Fruit fly (Drosophila melanogaster) whole organism, embryonic: ENCODE measurements around the gene Obp99b.

Source experiments
- Abd-B ChIP-seq: fragments of 200-800 bp; sonication (Bioruptor generic); optimal IDR thresholded peaks from 2 replicates; lab custom pipeline; 2018; ENCODE audit warnings: missing biosample characterization, mild to moderate bottlenecking, missing genetic modification characterization, moderate library complexity
- Adf1 ChIP-seq: fragments of 200-800 bp; sonication (Bioruptor generic); IDR thresholded peaks from 2 replicates; pipeline ENCODE4 v1.3.6; 2022; ENCODE audit warnings: missing biosample characterization, missing genetic modification characterization
- BEAF-32 ChIP-seq: fragments of 200-800 bp; sonication (Bioruptor generic); optimal IDR thresholded peaks from 3 replicates; lab custom pipeline; 2017; ENCODE audit warnings: missing biosample characterization, missing genetic modification characterization, mild to moderate bottlenecking, moderate library complexity, missing genetic modification reagents
- Bgb ChIP-seq: fragments of 200-800 bp; sonication (Bioruptor generic); IDR thresholded peaks from 2 replicates; pipeline ENCODE4 v1.3.6; 2022; ENCODE audit warnings: missing biosample characterization, missing genetic modification characterization; ENCODE audit not compliant: partially characterized antibody
- CG10209 ChIP-seq: fragments of 200-800 bp; sonication (Bioruptor generic); optimal IDR thresholded peaks from 3 replicates; lab custom pipeline; 2017; ENCODE audit warnings: missing biosample characterization, mild to moderate bottlenecking, missing genetic modification characterization, missing genetic modification reagents
- CG10321 ChIP-seq: fragments of 200-800 bp; sonication (Bioruptor generic); IDR thresholded peaks from 2 replicates; pipeline ENCODE4 v1.3.6; 2022; ENCODE audit warnings: missing biosample characterization, missing genetic modification characterization
- CG10565 ChIP-seq: fragments of 200-800 bp; sonication (Bioruptor generic); optimal IDR thresholded peaks from 3 replicates; lab custom pipeline; 2016; ENCODE audit warnings: missing biosample characterization, mild to moderate bottlenecking, missing genetic modification characterization
- CG13894 ChIP-seq: fragments of 200-800 bp; sonication (Bioruptor generic); optimal IDR thresholded peaks from 3 replicates; lab custom pipeline; 2018; ENCODE audit warnings: missing biosample characterization, mild to moderate bottlenecking, missing genetic modification characterization, moderate library complexity
- CG14667 ChIP-seq: fragments of 200-800 bp; sonication (Bioruptor generic); IDR thresholded peaks from 2 replicates; pipeline ENCODE4 v1.3.6; 2022; ENCODE audit warnings: missing biosample characterization, missing genetic modification characterization
- CG15601 ChIP-seq: fragments of 200-800 bp; sonication (Bioruptor generic); optimal IDR thresholded peaks from 3 replicates; lab custom pipeline; 2019; ENCODE audit warnings: missing biosample characterization, mild to moderate bottlenecking, missing genetic modification characterization, moderate library complexity
- CG1792 ChIP-seq: fragments of 200-800 bp; sonication (Bioruptor generic); optimal IDR thresholded peaks from 2 replicates; lab custom pipeline; 2016; ENCODE audit warnings: missing biosample characterization, missing genetic modification characterization
- CG18764 ChIP-seq: fragments of 200-800 bp; sonication (Bioruptor generic); optimal IDR thresholded peaks from 3 replicates; lab custom pipeline; 2016; ENCODE audit warnings: missing biosample characterization, missing genetic modification characterization
- CG2116 ChIP-seq: fragments of 200-800 bp; sonication (Bioruptor generic); optimal IDR thresholded peaks from 3 replicates; lab custom pipeline; 2018; ENCODE audit warnings: missing biosample characterization, mild to moderate bottlenecking, missing genetic modification characterization
- CG2678 ChIP-seq: fragments of 200-800 bp; sonication (Bioruptor generic); optimal IDR thresholded peaks from 3 replicates; lab custom pipeline; 2019; ENCODE audit warnings: missing biosample characterization, mild to moderate bottlenecking, missing genetic modification characterization, moderate library complexity
- CG30403 ChIP-seq: fragments of 200-800 bp; sonication (Bioruptor generic); optimal IDR thresholded peaks from 3 replicates; lab custom pipeline; 2016; ENCODE audit warnings: missing biosample characterization, missing genetic modification characterization
- CG3995 ChIP-seq: fragments of 200-800 bp; sonication (Bioruptor generic); optimal IDR thresholded peaks from 3 replicates; lab custom pipeline; 2016; ENCODE audit warnings: missing biosample characterization, missing genetic modification characterization
- CG42726 ChIP-seq: fragments of 200-800 bp; sonication (Bioruptor generic); IDR thresholded peaks from 2 replicates; pipeline ENCODE4 v1.3.6; 2022; ENCODE audit warnings: missing biosample characterization, missing genetic modification characterization; ENCODE audit not compliant: partially characterized antibody
- CG4730 ChIP-seq: fragments of 200-800 bp; sonication (Bioruptor generic); IDR thresholded peaks from 2 replicates; pipeline ENCODE4 v1.3.6; 2022; ENCODE audit warnings: missing biosample characterization, missing genetic modification characterization
- CG6765 ChIP-seq: fragments of 200-800 bp; sonication (Bioruptor generic); optimal IDR thresholded peaks from 3 replicates; lab custom pipeline; 2017; ENCODE audit warnings: missing biosample characterization, mild to moderate bottlenecking, missing genetic modification characterization
- CG7839 ChIP-seq: fragments of 200-800 bp; sonication (Bioruptor generic); optimal IDR thresholded peaks from 3 replicates; lab custom pipeline; 2018; ENCODE audit warnings: missing biosample characterization, mild to moderate bottlenecking, missing genetic modification characterization, moderate library complexity
- CG9817 ChIP-seq: fragments of 200-800 bp; sonication (Bioruptor generic); optimal IDR thresholded peaks from 2 replicates; lab custom pipeline; 2018; ENCODE audit warnings: missing biosample characterization, mild to moderate bottlenecking, missing genetic modification characterization, moderate library complexity
- Deaf1 ChIP-seq: fragments of 200-800 bp; optimal IDR thresholded peaks from 3 replicates; lab custom pipeline; 2019; ENCODE audit warnings: missing biosample characterization, mild to moderate bottlenecking, missing genetic modification characterization, moderate library complexity
- E2f2 ChIP-seq: fragments of 200-800 bp; sonication (Bioruptor generic); IDR thresholded peaks from 2 replicates; pipeline ENCODE4 v1.3.6; 2022; ENCODE audit warnings: missing biosample characterization, missing genetic modification characterization
- Fer2 ChIP-seq: fragments of 200-800 bp; sonication (Bioruptor generic); optimal IDR thresholded peaks from 2 replicates; lab custom pipeline; 2018; ENCODE audit warnings: missing biosample characterization, mild to moderate bottlenecking, missing genetic modification characterization, moderate library complexity
- HHEX ChIP-seq: fragments of 200-800 bp; sonication (Bioruptor generic); optimal IDR thresholded peaks from 3 replicates; lab custom pipeline; 2017; ENCODE audit warnings: missing biosample characterization, mild to moderate bottlenecking, missing genetic modification characterization, missing genetic modification reagents
- HLH3B ChIP-seq: fragments of 200-800 bp; sonication (Bioruptor generic); IDR thresholded peaks from 2 replicates; pipeline ENCODE4 v1.3.6; 2022; ENCODE audit warnings: missing biosample characterization, missing genetic modification characterization
- MESR4 ChIP-seq: fragments of 200-800 bp; sonication (Bioruptor generic); optimal IDR thresholded peaks from 2 replicates; lab custom pipeline; 2018; ENCODE audit warnings: missing biosample characterization, mild to moderate bottlenecking, missing genetic modification characterization, moderate library complexity
- Poxn ChIP-seq: fragments of 200-800 bp; sonication (Bioruptor generic); IDR thresholded peaks from 2 replicates; pipeline ENCODE4 v1.3.6; 2022; ENCODE audit warnings: missing biosample characterization, missing genetic modification characterization
- Trl ChIP-seq, 3 experiments: fragments of >200 bp in 2 of 3; fragments of 200-800 bp in 1 of 3; sonication (Bioruptor generic) in 1 of 3; optimal IDR thresholded peaks; 2 replicates in 1 of 3; 3 replicates in 2 of 3; lab custom pipeline; 2016 to 2017; ENCODE audit warnings: missing biosample characterization in 1 of 3, missing genetic modification characterization in 1 of 3
- cas ChIP-seq: fragments of 200-800 bp; sonication (Bioruptor generic); IDR thresholded peaks from 2 replicates; pipeline ENCODE4 v1.3.6; 2022; ENCODE audit warnings: missing biosample characterization, missing genetic modification characterization
- dpn ChIP-seq, 2 experiments: fragments of 200-800 bp; sonication (Bioruptor generic); optimal IDR thresholded peaks; 3 replicates each; lab custom pipeline; 2016; ENCODE audit warnings: missing biosample characterization in 2 of 2, missing genetic modification characterization in 2 of 2
- fd102C ChIP-seq: fragments of 200-800 bp; sonication (Bioruptor generic); optimal IDR thresholded peaks from 2 replicates; lab custom pipeline; 2018; ENCODE audit warnings: missing biosample characterization, mild to moderate bottlenecking, missing genetic modification characterization, moderate library complexity
- grau ChIP-seq: fragments of 200-800 bp; optimal IDR thresholded peaks from 3 replicates; lab custom pipeline; 2019; ENCODE audit warnings: missing biosample characterization, mild to moderate bottlenecking, missing genetic modification characterization, moderate library complexity
- gro ChIP-seq: fragments of 200-800 bp; sonication (Bioruptor generic); optimal IDR thresholded peaks from 2 replicates; lab custom pipeline; 2016; ENCODE audit warnings: missing biosample characterization, missing genetic modification characterization
- hbn ChIP-seq: fragments of 200-800 bp; sonication (Bioruptor generic); IDR thresholded peaks from 2 replicates; pipeline ENCODE4 v1.3.6; 2022; ENCODE audit warnings: missing biosample characterization, missing genetic modification characterization; ENCODE audit not compliant: partially characterized antibody
- lbe ChIP-seq: fragments of 200-800 bp; sonication (Bioruptor generic); optimal IDR thresholded peaks from 2 replicates; lab custom pipeline; 2016; ENCODE audit warnings: missing biosample characterization, mild to moderate bottlenecking, missing genetic modification characterization
- mld ChIP-seq: fragments of 200-800 bp; sonication (Bioruptor generic); IDR thresholded peaks from 3 replicates; pipeline ENCODE4 v1.3.6; 2022; ENCODE audit warnings: missing biosample characterization, missing genetic modification characterization; ENCODE audit not compliant: partially characterized antibody
- nmo ChIP-seq: fragments of 200-800 bp; sonication (Bioruptor generic); optimal IDR thresholded peaks from 2 replicates; lab custom pipeline; 2018; ENCODE audit warnings: missing biosample characterization, mild to moderate bottlenecking, missing genetic modification characterization, moderate library complexity
- odd ChIP-seq: fragments of 200-800 bp; sonication (Bioruptor generic); optimal IDR thresholded peaks from 2 replicates; lab custom pipeline; 2017; ENCODE audit warnings: missing biosample characterization, mild to moderate bottlenecking, missing genetic modification characterization
- pan ChIP-seq, 4 experiments: fragments of >200 bp in 3 of 4; fragments of 200-800 bp in 1 of 4; sonication (Bioruptor generic) in 1 of 4; optimal IDR thresholded peaks in 3 of 4; IDR thresholded peaks in 1 of 4; 2 replicates each; pipeline versions ENCODE4 v1.3.6 to Lab custom; 2017 to 2022; ENCODE audit warnings: missing biosample characterization in 2 of 4, missing genetic modification characterization in 2 of 4, mixed read lengths in 1 of 4
- phol ChIP-seq: fragments of 200-800 bp; sonication (Bioruptor generic); optimal IDR thresholded peaks from 3 replicates; lab custom pipeline; 2018; ENCODE audit warnings: missing biosample characterization, mild to moderate bottlenecking, missing genetic modification characterization, moderate library complexity
- salm ChIP-seq: fragments of 200-800 bp; sonication (Bioruptor generic); optimal IDR thresholded peaks from 2 replicates; lab custom pipeline; 2018; ENCODE audit warnings: missing biosample characterization, mild to moderate bottlenecking, missing genetic modification characterization
- sens ChIP-seq: fragments of 200-800 bp; sonication (Bioruptor generic); peaks from one replicate; lab custom pipeline; 2016; ENCODE audit warnings: missing biosample characterization, missing genetic modification characterization
- sisA ChIP-seq: fragments of 200-800 bp; sonication (Bioruptor generic); IDR thresholded peaks from 2 replicates; pipeline ENCODE4 v1.3.6; 2022; ENCODE audit warnings: missing biosample characterization, missing genetic modification characterization
- twi ChIP-seq: fragments of 200-800 bp; optimal IDR thresholded peaks from 2 replicates; lab custom pipeline; 2019; ENCODE audit warnings: missing biosample characterization, mild to moderate bottlenecking, missing genetic modification characterization, moderate library complexity
- vvl ChIP-seq: fragments of 200-800 bp; sonication (Bioruptor generic); IDR thresholded peaks from 2 replicates; pipeline ENCODE4 v1.3.6; 2022; ENCODE audit warnings: missing biosample characterization, missing genetic modification characterization
- zen2 ChIP-seq: fragments of 200-800 bp; sonication (Bioruptor generic); IDR thresholded peaks from 3 replicates; pipeline ENCODE4 v1.3.6; 2022; ENCODE audit warnings: missing biosample characterization, missing genetic modification characterization; ENCODE audit not compliant: partially characterized antibody

The Obp99b gene

DNA sequence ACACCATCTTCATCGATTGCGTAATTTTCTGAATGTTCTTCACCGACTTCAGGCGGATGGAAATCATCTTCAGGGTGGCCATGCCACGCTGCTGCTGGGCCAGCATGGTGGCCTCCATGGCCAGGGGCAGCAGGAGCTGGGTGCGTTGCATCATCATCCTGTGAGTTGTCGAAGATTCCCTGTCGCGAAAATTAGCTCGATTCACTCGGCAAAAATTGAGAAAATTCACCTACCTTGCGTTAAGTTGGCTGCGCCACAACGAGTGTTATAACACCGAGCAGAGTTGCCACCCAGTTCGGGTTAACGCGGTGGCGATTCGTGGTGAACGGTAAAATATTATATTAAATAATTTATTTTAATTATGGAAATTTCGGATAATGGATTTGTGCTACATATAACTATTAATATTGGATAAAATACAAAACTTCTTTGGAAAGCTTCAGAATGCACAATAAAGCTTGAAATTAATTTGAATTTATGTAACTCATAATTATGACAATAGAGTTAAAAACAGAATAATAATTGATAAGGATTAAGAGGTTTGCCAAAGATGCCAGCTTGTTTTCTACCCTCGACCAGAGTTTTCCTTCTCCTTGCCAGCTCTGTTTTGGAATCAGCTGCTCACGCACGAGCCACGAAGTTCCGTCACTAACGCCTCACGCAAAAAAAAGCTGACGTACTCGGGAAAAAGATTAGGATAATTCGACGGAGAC lies 32.1 kb upstream of the Obp99b start, which contains the start of the genes ATPsyngamma and yata (continued):
- TF ChIP-seq grau (tag; lab: Kevin White, UChicago) (peak; percentile 49), zen2 (GFP tag; lab: Robert Waterston, UW) (peak; percentile 60; the same call in 2 of the 3 replicates), fd102C (GFP tag; lab: Kevin White, UChicago) (no peak), cas (GFP tag; lab: Robert Waterston, UW) (no peak), Fer2 (tag; lab: Kevin White, UChicago) (no peak), CG42726 (GFP tag; lab: Robert Waterston, UW) (peak; percentile 16; the same call in 1 of the 2 replicates), vvl (GFP tag; lab: Robert Waterston, UW) (peak; percentile 75; the same call in 1 of the 2 replicates), CG30403 (GFP tag; lab: Kevin White, UChicago) (peak; percentile 9), Bgb (GFP tag; lab: Robert Waterston, UW) (peak; percentile 77), Poxn (GFP tag; lab: Robert Waterston, UW) (no peak), twi (tag; lab: Kevin White, UChicago) (no peak), CG3995 (GFP tag; lab: Kevin White, UChicago) (peak; percentile 0), HLH3B (GFP tag; lab: Robert Waterston, UW) (no peak; the same call in 1 of the 2 replicates), CG4730 (no peak), CG1792 (GFP tag; lab: Kevin White, UChicago) (no peak), CG7839 (tag; lab: Kevin White, UChicago) (no peak), CG2678 (tag; lab: Kevin White, UChicago) (no peak), sisA (GFP tag; lab: Robert Waterston, UW) (0 out of 2 replicates have a peak, but pooled peaks have one; percentile 28), Deaf1 (tag; lab: Kevin White, UChicago) (peak; percentile 53), CG6765 (GFP tag; lab: Kevin White, UChicago) (peak; percentile 31), hbn (peak; percentile 59), BEAF-32 (GFP tag; lab: Kevin White, UChicago) (peak; percentile 78), CG13894 (tag; lab: Kevin White, UChicago) (no peak), phol (tag; lab: Kevin White, UChicago) (peak; percentile 56), Trl (optimal IDR thresholded peaks at IDR 0.05; lab: Kevin White, UChicago) (no peak), Trl (GFP tag; optimal IDR thresholded peaks at IDR 0.05; lab: Kevin White, UChicago) (no peak), CG14667 (GFP tag; lab: Robert Waterston, UW) (no peak), lbe (GFP tag; lab: Kevin White, UChicago) (no peak), CG10209 (peak; percentile 37), CG10321 (GFP tag; lab: Robert Waterston, UW) (no peak), pan (optimal IDR thresholded peaks at IDR 0.05; lab: Kevin White, UChicago) (no peak), pan (GFP tag; optimal IDR thresholded peaks at IDR 0.05 in 1 of 2, IDR thresholded peaks at IDR 0.05 in 1 of 2) (no peak), HHEX (GFP tag; lab: Kevin White, UChicago) (peak; percentile 33), gro (GFP tag; lab: Kevin White, UChicago) (no peak), dpn (GFP tag; optimal IDR thresholded peaks at IDR 0.05; lab: Kevin White, UChicago) (peak in 1 of 2 experiments; percentile 35), CG2116 (peak; percentile 30), Adf1 (no peak; the same call in 1 of the 2 replicates), sens (GFP tag; lab: Kevin White, UChicago) (peak; percentile 74), nmo (GFP tag; lab: Kevin White, UChicago) (peak; percentile 52), CG9817 (tag; lab: Kevin White, UChicago) (peak; percentile 37), Abd-B (GFP tag; lab: Kevin White, UChicago) (peak; percentile 63), CG18764 (GFP tag; lab: Kevin White, UChicago) (peak; percentile 2), CG15601 (tag; lab: Kevin White, UChicago) (peak; percentile 57), E2f2 (GFP tag; lab: Robert Waterston, UW) (no peak), salm (tag; lab: Kevin White, UChicago) (peak; percentile 32), mld (GFP tag; lab: Robert Waterston, UW) (0 out of 3 replicates have a peak, but pooled peaks have one; percentile 36), CG10565 (GFP tag; lab: Kevin White, UChicago) (no peak), MESR4 (GFP tag; lab: Kevin White, UChicago) (peak; percentile 97), odd (GFP tag; lab: Kevin White, UChicago) (no peak)
